Worm (Caenorhabditis elegans) whole organism, mixed stage, embryonic: ENCODE measurements around the gene clec-78.

Source experiments
- bed-3 ChIP-seq: fragments of 200-800 bp; sonication (Bioruptor generic); optimal IDR thresholded peaks from 3 replicates; lab custom pipeline; 2018; ENCODE audit warnings: mild to moderate bottlenecking, missing genetic modification characterization, moderate library complexity, missing compliant biosample characterization
- blmp-1 ChIP-seq: fragments of 150-350 bp; optimal IDR thresholded peaks from 2 replicates; lab custom pipeline; 2014; ENCODE audit warnings: missing biosample characterization, missing genetic modification characterization
- ceh-39 ChIP-seq: fragments of 150-350 bp; optimal IDR thresholded peaks from 2 replicates; lab custom pipeline; 2014; ENCODE audit warnings: missing biosample characterization, missing genetic modification characterization
- ceh-43 ChIP-seq: fragments of 200-800 bp; sonication (Bioruptor generic); optimal IDR thresholded peaks from 2 replicates; lab custom pipeline; 2018; ENCODE audit warnings: mild to moderate bottlenecking, missing genetic modification characterization, moderate library complexity, missing compliant biosample characterization
- ceh-83 ChIP-seq: fragments of 200-800 bp; sonication (Bioruptor generic); optimal IDR thresholded peaks from 2 replicates; lab custom pipeline; 2018; ENCODE audit warnings: mild to moderate bottlenecking, missing genetic modification characterization, missing compliant biosample characterization
- ces-1 ChIP-seq: fragments of 150-350 bp; optimal IDR thresholded peaks from 2 replicates; lab custom pipeline; 2014; ENCODE audit warnings: missing biosample characterization, missing genetic modification reagents, missing genetic modification characterization
- cnd-1 ChIP-seq: fragments of 200-800 bp; sonication (Bioruptor generic); optimal IDR thresholded peaks from 2 replicates; lab custom pipeline; 2018; ENCODE audit warnings: mild to moderate bottlenecking, missing genetic modification characterization, missing compliant biosample characterization
- drap-1 ChIP-seq: fragments of 200-800 bp; sonication (Bioruptor generic); optimal IDR thresholded peaks from 3 replicates; lab custom pipeline; 2018; ENCODE audit warnings: mild to moderate bottlenecking, missing genetic modification characterization, missing compliant biosample characterization
- elt-1 ChIP-seq: sonication (generic microtip); optimal IDR thresholded peaks from 2 replicates; lab custom pipeline; 2017; ENCODE audit warnings: missing genetic modification characterization, mild to moderate bottlenecking, missing compliant biosample characterization, antibody characterized with exemption, moderate library complexity, borderline replicate concordance; ENCODE audit not compliant: insufficient read depth
- elt-3 ChIP-seq: fragments of 150-350 bp; optimal IDR thresholded peaks from 2 replicates; lab custom pipeline; 2014; ENCODE audit warnings: missing biosample characterization, missing genetic modification characterization
- flh-1 ChIP-seq: fragments of 200-800 bp; sonication (Bioruptor generic); optimal IDR thresholded peaks from 2 replicates; lab custom pipeline; 2018; ENCODE audit warnings: mild to moderate bottlenecking, missing genetic modification characterization, moderate library complexity, missing compliant biosample characterization
- hlh-1 ChIP-seq: fragments of 150-350 bp; optimal IDR thresholded peaks from 2 replicates; lab custom pipeline; 2014; ENCODE audit warnings: missing biosample characterization, missing genetic modification reagents, missing genetic modification characterization
- lin-13 ChIP-seq: fragments of 150-350 bp; optimal IDR thresholded peaks from 2 replicates; lab custom pipeline; 2014; ENCODE audit warnings: missing biosample characterization, missing genetic modification characterization
- lin-32 ChIP-seq: fragments of 200-800 bp; sonication (Bioruptor generic); optimal IDR thresholded peaks from 2 replicates; lab custom pipeline; 2018; ENCODE audit warnings: mild to moderate bottlenecking, missing genetic modification characterization, missing compliant biosample characterization
- lsy-2 ChIP-seq: fragments of 150-350 bp; optimal IDR thresholded peaks from 2 replicates; lab custom pipeline; 2014; ENCODE audit warnings: missing biosample characterization, missing genetic modification characterization
- mab-5 ChIP-seq: fragments of 150-350 bp; optimal IDR thresholded peaks from 2 replicates; lab custom pipeline; 2014; ENCODE audit warnings: missing biosample characterization, missing genetic modification characterization
- mep-1 ChIP-seq: fragments of 150-350 bp; optimal IDR thresholded peaks from 2 replicates; lab custom pipeline; 2017; ENCODE audit warnings: missing biosample characterization, missing genetic modification reagents, missing genetic modification characterization, inconsistent platforms
- mls-2 ChIP-seq: sonication (generic microtip); optimal IDR thresholded peaks from 2 replicates; lab custom pipeline; 2016; ENCODE audit warnings: mild to moderate bottlenecking, missing genetic modification characterization, moderate library complexity, missing compliant biosample characterization
- nhr-12 ChIP-seq: fragments of 150-350 bp; optimal IDR thresholded peaks from 2 replicates; lab custom pipeline; 2014; ENCODE audit warnings: missing biosample characterization, missing genetic modification characterization
- nhr-2 ChIP-seq: fragments of 150-350 bp; optimal IDR thresholded peaks from 2 replicates; lab custom pipeline; 2014; ENCODE audit warnings: missing biosample characterization, missing genetic modification characterization
- nhr-28 ChIP-seq: fragments of 150-350 bp; optimal IDR thresholded peaks from 2 replicates; lab custom pipeline; 2014; ENCODE audit warnings: missing biosample characterization, missing genetic modification characterization
- nhr-76 ChIP-seq: sonication (generic microtip); optimal IDR thresholded peaks from 2 replicates; lab custom pipeline; 2017; ENCODE audit warnings: missing biosample characterization, missing genetic modification characterization
- pha-4 ChIP-seq: fragments of 150-350 bp; optimal IDR thresholded peaks from 2 replicates; lab custom pipeline; 2018; ENCODE audit warnings: missing biosample characterization, missing genetic modification reagents, missing genetic modification characterization
- snpc-4 ChIP-seq: fragments of 150-350 bp; optimal IDR thresholded peaks from 2 replicates; lab custom pipeline; 2014; ENCODE audit warnings: missing biosample characterization, missing genetic modification characterization
- sptf-1 ChIP-seq: sonication (generic microtip); optimal IDR thresholded peaks from 2 replicates; lab custom pipeline; 2017; ENCODE audit warnings: mild to moderate bottlenecking, missing genetic modification characterization, moderate library complexity, missing compliant biosample characterization
- tbx-8 ChIP-seq: fragments of 200-800 bp; sonication (Bioruptor generic); optimal IDR thresholded peaks from 2 replicates; lab custom pipeline; 2018; ENCODE audit warnings: mild to moderate bottlenecking, missing genetic modification characterization, moderate library complexity, missing compliant biosample characterization
- unc-120 ChIP-seq: sonication (generic microtip); optimal IDR thresholded peaks from 2 replicates; lab custom pipeline; 2017; ENCODE audit warnings: missing genetic modification characterization, missing compliant biosample characterization; ENCODE audit not compliant: poor library complexity, severe bottlenecking
- unc-39 ChIP-seq: fragments of 150-350 bp; optimal IDR thresholded peaks from 2 replicates; lab custom pipeline; 2014; ENCODE audit warnings: missing biosample characterization, missing genetic modification characterization
- zip-8 ChIP-seq: fragments of 150-350 bp; optimal IDR thresholded peaks from 2 replicates; lab custom pipeline; 2014; ENCODE audit warnings: missing biosample characterization, missing genetic modification characterization

Gene clec-78

ce11 chrIV:3988638-3989152 lies at the start of gene clec-78:
Gene clec-78, plus strand, starts transcription at chrIV:3989102.
- TF ChIP-seq ceh-39 (no peak), hlh-1 (tag; lab: Kevin White, UChicago) (no peak), lin-32 (no peak), ceh-83 (GFP tag; lab: Kevin White, UChicago) (no peak), cnd-1 (tag; lab: Kevin White, UChicago) (no peak), snpc-4 (tag; lab: Kevin White, UChicago) (no peak), tbx-8 (no peak), ceh-43 (GFP tag; lab: Kevin White, UChicago) (no peak), unc-120 (tag; lab: Kevin White, UChicago) (no peak), nhr-76 (tag; lab: Kevin White, UChicago) (no peak), nhr-28 (no peak)
- TF ChIP-seq, all 35 proteins: peak for 0

- TF ChIP-seq nhr-76 (tag; lab: Kevin White, UChicago) (no peak), mep-1 (tag; lab: Kevin White, UChicago) (no peak), zip-8 (tag; lab: Kevin White, UChicago) (no peak), mab-5 (tag; lab: Kevin White, UChicago) (no peak), mls-2 (tag; lab: Kevin White, UChicago) (no peak), nhr-28 (no peak), ceh-83 (GFP tag; lab: Kevin White, UChicago) (no peak)
Measured at ce11 chrIV:3941658-3942328, 47.1 kb upstream of the clec-78 start, which contains the start of gene clec-174. Gene clec-174, minus strand, starts transcription at chrIV:3941708.

ce11 chrIV:3943003-3943402 lies 45.9 kb upstream of the clec-78 start, which contains the start of gene Y46C8AL.11:
Gene Y46C8AL.11, plus strand, starts transcription at chrIV:3943303.
- TF ChIP-seq unc-39 (tag; lab: Kevin White, UChicago) = no peak
- TF ChIP-seq lsy-2 (tag; lab: Kevin White, UChicago) = no peak
- TF ChIP-seq blmp-1 (tag; lab: Kevin White, UChicago) = no peak
- no peak for TF ChIP-seq ceh-83 (GFP tag; lab: Kevin White, UChicago)
- TF ChIP-seq unc-120 (tag; lab: Kevin White, UChicago) = no peak
- TF ChIP-seq tbx-8 = no peak
- no peak for TF ChIP-seq sptf-1 (tag; lab: Kevin White, UChicago)
- TF ChIP-seq elt-1 (tag; lab: Kevin White, UChicago) = no peak
- TF ChIP-seq bed-3 (GFP tag; lab: Kevin White, UChicago) = no peak
- TF ChIP-seq lin-13 = no peak

ce11 chrIV:3944459-3944858 lies 44.4 kb upstream of the clec-78 start, which contains the start of gene clec-72:
Gene clec-72, plus strand, starts transcription at chrIV:3944816.
- no peak for TF ChIP-seq tbx-8
- no peak for TF ChIP-seq elt-3 (tag; lab: Kevin White, UChicago)
- TF ChIP-seq bed-3 (GFP tag; lab: Kevin White, UChicago) = no peak
- no peak for TF ChIP-seq ceh-39
- no peak for TF ChIP-seq zip-8 (tag; lab: Kevin White, UChicago)
- no peak for TF ChIP-seq drap-1 (GFP tag; lab: Kevin White, UChicago)
- no peak for TF ChIP-seq lin-32
- TF ChIP-seq flh-1 (GFP tag; lab: Kevin White, UChicago) = no peak
- no peak for TF ChIP-seq lsy-2 (tag; lab: Kevin White, UChicago)
- TF ChIP-seq ceh-83 (GFP tag; lab: Kevin White, UChicago) = no peak
- no peak for TF ChIP-seq nhr-2
- TF ChIP-seq nhr-76 (tag; lab: Kevin White, UChicago) = no peak
- no peak for TF ChIP-seq ces-1
- TF ChIP-seq ceh-43 (GFP tag; lab: Kevin White, UChicago) = no peak
- TF ChIP-seq, all 35 proteins: peak for 0

- no peak for TF ChIP-seq cnd-1 (tag; lab: Kevin White, UChicago)
- TF ChIP-seq, all 35 proteins: peak for 0
Measured at ce11 chrIV:3956095-3956494, 32.8 kb upstream of the clec-78 start, which contains the start of gene clec-73. Gene clec-73, minus strand, starts transcription at chrIV:3956195.

- no peak for TF ChIP-seq pha-4 (tag; lab: Kevin White, UChicago)
- TF ChIP-seq nhr-76 (tag; lab: Kevin White, UChicago) = no peak
- TF ChIP-seq ceh-43 (GFP tag; lab: Kevin White, UChicago) = no peak
- no peak for TF ChIP-seq nhr-12 (tag; lab: Kevin White, UChicago)
- TF ChIP-seq, all 35 proteins: peak for 0
Measured at ce11 chrIV:3956705-3957104, 32.2 kb upstream of the clec-78 start, which contains the start of gene clec-74. Gene clec-74, plus strand, starts transcription at chrIV:3957005.
